Worm (Caenorhabditis elegans) whole organism, L1 larva: Measurements from ENCODE around the gene Y102A11A.5.

Source experiments
- F16B12.6 ChIP-seq: fragments of 150-350 bp; optimal IDR thresholded peaks from 2 replicates; lab custom pipeline; 2014; ENCODE audit warnings: missing biosample characterization, missing genetic modification characterization
- alr-1 ChIP-seq: fragments of 200-800 bp; sonication (Bioruptor generic); optimal IDR thresholded peaks from 2 replicates; lab custom pipeline; 2018; ENCODE audit warnings: borderline replicate concordance, mild to moderate bottlenecking, missing genetic modification characterization, missing compliant biosample characterization
- ceh-63 ChIP-seq: fragments of 200-800 bp; sonication (Bioruptor generic); optimal IDR thresholded peaks from 2 replicates; lab custom pipeline; 2018; ENCODE audit warnings: mild to moderate bottlenecking, missing genetic modification characterization, missing compliant biosample characterization
- ceh-8 ChIP-seq: fragments of 200-800 bp; sonication (Bioruptor generic); optimal IDR thresholded peaks from 2 replicates; lab custom pipeline; 2018; ENCODE audit warnings: mild to moderate bottlenecking, missing genetic modification characterization, moderate library complexity, missing compliant biosample characterization
- dpl-1 ChIP-seq, 3 experiments: fragments of 150-350 bp in 2 of 3; sonication (generic microtip) in 1 of 3; optimal IDR thresholded peaks; 2 replicates each; lab custom pipeline; 2014 to 2017; ENCODE audit warnings: missing biosample characterization in 3 of 3, missing genetic modification characterization in 3 of 3, missing genetic modification reagents in 3 of 3
- egl-27 ChIP-seq, 2 experiments: fragments of 150-350 bp in 1 of 2; sonication (generic microtip); optimal IDR thresholded peaks; 3 replicates each; lab custom pipeline; 2017 to 2018; ENCODE audit warnings: missing biosample characterization in 2 of 2, missing genetic modification characterization in 2 of 2, missing genetic modification reagents in 2 of 2
- elt-2 ChIP-seq: sonication (generic microtip); optimal IDR thresholded peaks from 2 replicates; lab custom pipeline; 2016; ENCODE audit warnings: missing genetic modification characterization, mild to moderate bottlenecking, inconsistent platforms, missing compliant biosample characterization, missing genetic modification reagents
- elt-3 ChIP-seq, 6 experiments: fragments of 150-350 bp in 1 of 6; sonication (generic microtip); optimal IDR thresholded peaks; 2 replicates each; lab custom pipeline; 2017 to 2018; ENCODE audit warnings: missing biosample characterization in 6 of 6, missing genetic modification characterization in 6 of 6, inconsistent platforms in 1 of 6
- fkh-10 ChIP-seq: sonication (generic microtip); optimal IDR thresholded peaks from 2 replicates; lab custom pipeline; 2017; ENCODE audit warnings: missing biosample characterization, missing genetic modification reagents, missing genetic modification characterization
- lin-14 ChIP-seq: fragments of 200-800 bp; sonication (Bioruptor generic); optimal IDR thresholded peaks from 2 replicates; lab custom pipeline; 2018; ENCODE audit warnings: mild to moderate bottlenecking, missing genetic modification characterization, moderate library complexity, missing compliant biosample characterization
- lin-35 ChIP-seq, 2 experiments: fragments of 150-350 bp; optimal IDR thresholded peaks; 2 replicates each; lab custom pipeline; 2014; ENCODE audit warnings: missing biosample characterization in 2 of 2, missing genetic modification characterization in 2 of 2, missing genetic modification reagents in 2 of 2
- lir-3 ChIP-seq: sonication (generic microtip); optimal IDR thresholded peaks from 2 replicates; lab custom pipeline; 2016; ENCODE audit warnings: mild to moderate bottlenecking, missing genetic modification characterization, moderate library complexity, missing compliant biosample characterization; ENCODE audit not compliant: poor library complexity
- mab-9 ChIP-seq: fragments of 200-800 bp; sonication (Bioruptor generic); IDR thresholded peaks from 2 replicates; pipeline ENCODE4 v1.3.6; 2022; ENCODE audit warnings: missing genetic modification reagents, missing genetic modification characterization, missing compliant biosample characterization
- mef-2 ChIP-seq: fragments of 150-350 bp; optimal IDR thresholded peaks from 2 replicates; lab custom pipeline; 2014; ENCODE audit warnings: missing biosample characterization, missing genetic modification characterization
- nhr-11 ChIP-seq: fragments of 150-350 bp; optimal IDR thresholded peaks from 2 replicates; lab custom pipeline; 2014; ENCODE audit warnings: missing biosample characterization, missing genetic modification characterization
- nhr-19 ChIP-seq: fragments of 200-800 bp; sonication (Bioruptor generic); conservative IDR thresholded peaks from 2 replicates; pipeline ENCODE4 v1.3.6; 2022; ENCODE audit warnings: missing genetic modification characterization, missing compliant biosample characterization
- nhr-85 ChIP-seq: sonication (generic microtip); peaks from one replicate; lab custom pipeline; 2016; ENCODE audit warnings: missing genetic modification characterization, inconsistent platforms, missing compliant biosample characterization
- nhr-90 ChIP-seq: sonication (generic microtip); optimal IDR thresholded peaks from 2 replicates; lab custom pipeline; 2016; ENCODE audit warnings: mild to moderate bottlenecking, missing genetic modification characterization, missing compliant biosample characterization; ENCODE audit not compliant: poor library complexity
- pax-3 ChIP-seq: fragments of 200-800 bp; sonication (Bioruptor generic); optimal IDR thresholded peaks from 2 replicates; lab custom pipeline; 2018; ENCODE audit warnings: mild to moderate bottlenecking, missing genetic modification characterization, moderate library complexity, missing compliant biosample characterization
- sox-4 ChIP-seq: sonication (generic microtip); optimal IDR thresholded peaks from 2 replicates; lab custom pipeline; 2016; ENCODE audit warnings: missing genetic modification characterization, missing compliant biosample characterization
- unc-86 ChIP-seq: sonication (generic microtip); optimal IDR thresholded peaks from 2 replicates; lab custom pipeline; 2016; ENCODE audit warnings: missing genetic modification characterization, missing compliant biosample characterization
- xbp-1 ChIP-seq: sonication (generic microtip); optimal IDR thresholded peaks from 2 replicates; lab custom pipeline; 2016; ENCODE audit warnings: missing genetic modification characterization, missing compliant biosample characterization

Gene Y102A11A.5

DNA sequence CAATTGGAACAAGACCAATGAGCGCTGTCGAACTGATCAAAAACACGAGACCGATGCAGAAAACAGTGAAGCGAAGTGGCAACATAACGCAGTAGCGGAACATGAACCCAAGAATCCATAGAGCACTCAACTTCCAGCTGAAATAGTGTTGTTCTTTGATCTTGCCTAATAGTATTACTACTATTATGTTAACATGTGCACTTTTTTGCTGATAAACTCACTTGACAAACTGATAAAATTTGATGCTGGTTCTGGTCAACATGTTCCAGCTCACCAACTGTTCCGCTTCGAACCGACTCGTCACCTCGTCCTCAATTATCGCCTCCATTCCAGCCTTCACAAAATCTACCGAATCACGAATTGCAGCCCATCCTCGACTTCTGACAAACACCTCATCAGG, 36.9 kb upstream of the Y102A11A.5 start:
- TF ChIP-seq lin-35 (GFP tag; optimal IDR thresholded peaks at IDR 0.05; lab: Kevin White, UChicago), result peak in 1 of 2 experiments; percentile 35
- no peak for TF ChIP-seq alr-1 (tag; lab: Kevin White, UChicago)
- TF ChIP-seq unc-86 (tag; lab: Kevin White, UChicago), result no peak
- no peak for TF ChIP-seq xbp-1
- TF ChIP-seq lir-3, result no peak
- TF ChIP-seq elt-2 (tag; lab: Kevin White, UChicago), result peak; percentile 50
- no peak for TF ChIP-seq nhr-90
- no peak for TF ChIP-seq F16B12.6 (tag; lab: Kevin White, UChicago)
- no peak for TF ChIP-seq ceh-63 (GFP tag; lab: Kevin White, UChicago)
- no peak for TF ChIP-seq sox-4 (tag; lab: Kevin White, UChicago)
- TF ChIP-seq, all 84 proteins: peak for 2

DNA sequence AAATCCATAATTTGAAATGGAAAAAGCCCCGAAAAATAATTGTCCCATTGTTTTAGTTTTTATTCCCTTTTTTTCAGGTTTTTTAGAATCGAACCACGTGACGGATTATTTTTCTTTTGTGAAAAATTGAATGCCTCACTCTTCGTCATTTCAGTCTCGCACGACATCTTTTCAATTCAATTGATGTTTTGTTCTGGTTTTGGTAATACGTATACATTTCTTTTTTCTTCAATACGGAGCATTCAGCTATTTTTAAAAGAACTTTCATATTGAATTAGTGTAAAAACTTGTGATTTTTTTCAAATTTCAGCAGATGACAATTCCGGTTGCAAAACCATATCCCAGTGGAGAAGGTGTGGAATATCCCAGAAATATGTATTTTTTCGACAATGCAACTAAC, 33.3 kb upstream of the Y102A11A.5 start, which contains the start of gene F49H12.7:
Gene F49H12.7, plus strand, starts transcription at position 301 of the 400 bp plus-strand sequence.
- no peak for TF ChIP-seq unc-86 (tag; lab: Kevin White, UChicago)
- no peak for TF ChIP-seq nhr-11 (tag; lab: Kevin White, UChicago)
- peak; percentile 50 for TF ChIP-seq pax-3 (tag; lab: Kevin White, UChicago)

DNA sequence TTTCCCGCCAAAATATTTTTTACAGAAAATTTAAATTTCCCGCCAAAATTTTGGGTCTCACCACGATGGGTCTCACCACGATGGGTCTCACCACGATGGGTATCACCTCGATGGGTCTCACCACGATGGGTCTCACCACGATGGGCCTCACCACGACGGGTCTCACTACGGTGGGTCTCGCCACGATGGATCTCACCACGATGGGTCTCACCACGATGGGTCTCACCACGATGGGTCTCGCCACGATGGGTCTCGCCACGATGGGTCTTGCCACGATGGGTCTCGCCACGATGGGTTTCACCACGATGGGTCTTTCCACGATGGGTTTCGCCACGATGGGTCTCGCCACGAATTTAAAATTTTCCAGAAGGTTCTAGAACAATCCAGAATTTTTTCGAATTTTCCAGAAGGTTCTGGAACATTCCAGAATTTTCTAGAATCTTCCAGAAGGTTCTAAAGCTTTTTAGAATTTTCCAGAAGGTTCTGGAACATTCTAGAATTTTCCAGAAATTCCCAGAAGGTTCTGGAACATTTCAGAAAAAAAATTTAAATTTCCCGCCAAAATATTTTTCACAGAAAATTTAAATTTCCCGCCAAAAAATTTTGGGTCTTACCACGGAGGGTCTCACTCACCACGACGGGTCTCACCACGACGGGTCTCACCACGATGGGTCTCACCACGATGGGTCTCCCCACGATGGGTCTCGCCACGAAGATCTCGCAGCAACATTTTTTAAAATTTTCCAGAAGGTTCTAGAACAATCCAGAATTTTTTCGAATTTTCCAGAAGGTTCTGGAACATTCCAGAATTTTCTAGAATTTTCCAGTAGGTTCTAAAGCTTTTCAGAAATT, 27.3 kb upstream of the Y102A11A.5 start:
- 0 out of 2 replicates have a peak, but pooled peaks have one; percentile 4 for TF ChIP-seq nhr-19 (GFP tag; lab: Robert Waterston, UW)

DNA sequence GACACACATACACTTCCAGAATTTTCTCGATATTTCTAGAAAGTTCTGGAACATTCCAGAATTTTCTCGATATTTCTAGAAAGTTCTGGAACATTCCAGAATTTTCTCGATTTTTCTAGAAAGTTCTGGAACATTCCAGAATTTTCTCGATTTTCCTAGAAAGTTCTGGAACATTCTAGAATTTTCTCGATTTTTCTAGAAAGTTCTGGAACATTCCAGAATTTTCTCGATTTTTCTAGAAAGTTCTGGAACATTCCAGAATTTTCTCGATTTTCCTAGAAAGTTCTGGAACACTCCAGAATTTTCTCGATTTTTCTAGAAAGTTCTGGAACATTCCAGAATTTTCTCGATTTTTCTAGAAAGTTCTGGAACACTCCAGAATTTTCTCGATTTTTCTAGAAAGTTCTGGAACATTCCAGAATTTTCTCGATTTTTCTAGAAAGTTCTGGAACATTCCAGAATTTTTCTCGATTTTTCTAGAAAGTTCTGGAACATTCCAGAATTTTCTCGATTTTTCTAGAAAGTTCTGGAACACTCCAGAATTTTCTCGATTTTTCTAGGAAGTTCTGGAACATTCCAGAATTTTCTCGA, 26.5 kb upstream of the Y102A11A.5 start:
- TF ChIP-seq mab-9 (GFP tag; lab: Robert Waterston, UW), result peak; percentile 57; the same call in 1 of the 2 replicates
- TF ChIP-seq, all 84 proteins: peak for 1; not testable (repeated sequence) for 83

DNA sequence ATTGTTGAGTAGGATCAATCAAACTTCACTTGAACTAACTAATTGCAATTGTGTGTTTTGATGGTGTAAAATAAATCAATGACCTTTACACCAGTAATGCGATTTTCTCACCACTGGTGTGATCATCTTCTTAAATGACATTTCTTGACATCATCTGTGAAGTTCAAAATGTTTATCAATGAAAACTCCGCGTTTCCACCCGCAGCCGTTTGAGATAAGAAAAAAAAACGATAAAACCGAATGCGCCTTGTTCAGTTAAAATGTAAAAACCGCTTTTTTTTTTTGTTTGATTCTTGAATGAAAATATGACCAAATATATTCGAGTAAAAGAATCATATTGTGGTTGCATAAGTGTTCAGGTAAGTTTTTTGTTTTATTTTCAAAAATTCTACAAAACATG, 20.2 kb upstream of the Y102A11A.5 start, which contains the start of gene Y102A11A.1:
Gene Y102A11A.1, plus strand, starts transcription at position 223 of the 400 bp plus-strand sequence.
- TF ChIP-seq ceh-8 (GFP tag; lab: Kevin White, UChicago), result no peak
- TF ChIP-seq elt-2 (tag; lab: Kevin White, UChicago), result peak; percentile 48

DNA sequence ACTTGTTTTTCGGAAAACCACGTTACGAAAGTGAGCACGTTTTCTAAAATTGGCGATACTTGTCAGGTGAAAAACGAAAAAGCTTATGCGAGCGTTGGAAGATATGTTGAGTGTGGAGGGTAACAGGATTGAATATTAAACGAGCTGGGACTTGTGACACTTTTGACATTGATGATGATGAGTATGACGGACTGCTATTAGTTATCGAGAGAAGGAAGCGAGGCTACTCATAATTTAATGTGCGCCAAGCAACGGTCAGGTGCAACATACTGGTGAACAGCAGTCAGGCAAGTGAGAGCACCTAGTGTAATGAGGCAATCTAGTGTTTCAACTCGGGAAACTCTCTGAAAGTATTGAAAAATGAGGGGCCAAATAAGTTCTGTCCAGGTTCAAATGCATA, 18.8 kb upstream of the Y102A11A.5 start:
- TF ChIP-seq egl-27 (tag; optimal IDR thresholded peaks at IDR 0.05; lab: Kevin White, UChicago) (no peak), fkh-10 (GFP tag; lab: Kevin White, UChicago) (no peak), unc-86 (tag; lab: Kevin White, UChicago) (no peak), dpl-1 (GFP tag; optimal IDR thresholded peaks at IDR 0.05; lab: Kevin White, UChicago) (no peak), ceh-63 (GFP tag; lab: Kevin White, UChicago) (peak; percentile 42)

DNA sequence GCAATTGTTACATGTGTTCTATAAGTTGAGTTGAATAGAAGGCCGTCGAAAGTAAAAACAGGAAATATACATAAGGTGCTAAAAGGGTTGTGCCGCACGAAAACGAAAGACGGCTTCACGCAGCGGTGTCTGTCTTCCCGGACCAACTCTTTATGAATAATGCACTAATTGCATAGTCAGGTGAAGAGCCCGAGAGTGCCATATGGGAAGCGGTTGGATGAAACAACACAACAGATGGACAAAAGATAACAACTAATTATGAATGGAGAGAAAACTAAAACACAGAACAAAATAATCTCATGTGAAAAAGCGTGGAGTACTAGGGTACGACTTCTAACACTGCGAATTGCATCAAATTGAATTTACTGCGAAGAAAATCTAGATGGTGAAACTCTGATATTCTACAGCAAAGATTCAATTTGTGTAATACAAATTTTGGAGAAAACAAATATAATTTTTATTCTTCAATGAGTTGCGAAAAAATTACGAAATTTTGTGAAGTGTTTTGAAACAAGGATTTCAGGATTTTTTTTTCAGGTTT, 17.5 kb upstream of the Y102A11A.5 start:
- TF ChIP-seq elt-3 (tag; optimal IDR thresholded peaks at IDR 0.05; lab: Kevin White, UChicago), result no peak
- TF ChIP-seq fkh-10 (GFP tag; lab: Kevin White, UChicago), result peak; percentile 43
- no peak for TF ChIP-seq elt-2 (tag; lab: Kevin White, UChicago)
- no peak for TF ChIP-seq nhr-85
- peak; percentile 21 for TF ChIP-seq ceh-8 (GFP tag; lab: Kevin White, UChicago)
- TF ChIP-seq lin-14 (GFP tag; lab: Kevin White, UChicago), result peak; percentile 12
- no peak for TF ChIP-seq nhr-11 (tag; lab: Kevin White, UChicago)
- no peak for TF ChIP-seq mef-2 (tag; lab: Kevin White, UChicago)
